Worm (Caenorhabditis elegans) whole organism, midembryonic: Measurements from ENCODE around the gene CC8.2.

Source experiments
- T22C8.4 ChIP-seq: fragments of 200-800 bp; sonication (Bioruptor generic); IDR thresholded peaks from 2 replicates; pipeline ENCODE4 v1.3.6; 2022; ENCODE audit warnings: missing genetic modification characterization, missing compliant biosample characterization
- flt-1 ChIP-seq: fragments of 200-800 bp; sonication (Bioruptor generic); IDR thresholded peaks from 2 replicates; pipeline ENCODE4 v1.3.6; 2022; ENCODE audit warnings: missing genetic modification characterization, missing compliant biosample characterization

DNA sequence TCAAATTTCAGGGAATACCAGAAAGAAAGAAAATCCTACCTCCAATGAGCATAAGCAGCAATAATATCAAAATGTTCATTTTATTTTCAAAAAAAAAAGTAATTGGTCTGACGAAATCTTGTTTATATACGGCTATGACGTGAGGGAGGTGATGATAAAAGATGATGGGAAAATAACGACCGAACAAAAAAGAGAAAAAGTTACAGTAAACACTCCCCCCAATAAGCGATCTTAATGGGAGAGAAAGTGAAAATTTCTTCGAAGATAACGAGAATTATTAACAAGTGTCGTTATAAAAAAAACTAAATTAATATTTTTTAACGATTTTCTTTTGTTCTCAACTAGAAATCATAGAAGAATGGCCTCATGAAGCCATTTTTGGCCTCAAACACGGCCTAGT, 48.5 kb downstream of the CC8.2 start, which contains the start of gene Y37E11B.7:
- TF ChIP-seq flt-1 (GFP tag; lab: Robert Waterston, UW) (no peak), T22C8.4 (GFP tag; lab: Robert Waterston, UW) (no peak)
